Fruit fly (Drosophila melanogaster): ENCODE data around the gene Apl.

The Apl gene

DNA sequence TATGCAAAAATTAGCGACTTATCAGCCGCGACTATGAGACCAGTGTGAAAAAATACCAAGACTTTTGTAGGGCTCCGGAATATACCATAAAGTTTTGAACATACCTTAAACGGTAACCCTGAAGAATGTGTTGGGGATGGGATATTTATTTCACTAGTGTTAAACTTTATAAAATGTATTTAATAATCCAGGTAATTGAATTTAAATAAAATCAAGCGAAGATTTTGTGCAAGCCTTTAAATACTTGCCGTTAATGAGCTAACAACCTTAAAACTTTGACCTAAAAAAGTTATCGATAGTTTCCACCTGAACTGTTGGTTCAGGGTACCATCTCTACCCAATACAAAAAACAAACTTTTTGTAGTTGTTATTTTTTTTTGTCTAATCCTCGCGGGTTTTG is 17.2 kb downstream of the Apl start, which contains the start of gene CG4101:
Gene CG4101, plus strand, starts transcription at position 335 of the 400 bp plus-strand sequence.
- TF ChIP-seq CG15710 (tag; optimal IDR thresholded peaks at IDR 0.05) = peak; percentile 79
- peak; percentile 70 for TF ChIP-seq Snoo (tag; optimal IDR thresholded peaks at IDR 0.05)
- TF ChIP-seq CG34367 (tag; optimal IDR thresholded peaks at IDR 0.05) = peak; percentile 59
- peak; percentile 60 for TF ChIP-seq CG8301 (tag; optimal IDR thresholded peaks at IDR 0.05)
- TF ChIP-seq rn (GFP tag; IDR thresholded peaks at IDR 0.05) = no peak; the same call in none of the 2 replicates
- TF ChIP-seq CG8159 (tag; optimal IDR thresholded peaks at IDR 0.05) = peak; percentile 69
- TF ChIP-seq CG17806 (tag; optimal IDR thresholded peaks at IDR 0.05) = peak; percentile 69
- peak; percentile 71 for TF ChIP-seq Pif1A (GFP tag; optimal IDR thresholded peaks at IDR 0.05)
- TF ChIP-seq CG12605 (GFP tag; IDR thresholded peaks at IDR 0.05) = no peak
- peak; percentile 79 for TF ChIP-seq Ets98B (GFP tag; IDR thresholded peaks at IDR 0.05)
- peak; percentile 45 for TF ChIP-seq gl (tag; optimal IDR thresholded peaks at IDR 0.05)
- TF ChIP-seq CG14655 (GFP tag; optimal IDR thresholded peaks at IDR 0.05) = peak; percentile 64
- peak; percentile 74 for TF ChIP-seq fd96Ca (GFP tag; IDR thresholded peaks at IDR 0.05)
- TF ChIP-seq CG32121 (GFP tag; IDR thresholded peaks at IDR 0.05) = peak; percentile 76; the same call in 1 of the 2 replicates
- TF ChIP-seq EcR (GFP tag; optimal IDR thresholded peaks at IDR 0.05) = no peak
- 0 out of 2 replicates have a peak, but pooled peaks have one; percentile 52 for TF ChIP-seq CG10348 (GFP tag; IDR thresholded peaks at IDR 0.05)
- peak; percentile 80 for TF ChIP-seq CG4496 (GFP tag; IDR thresholded peaks at IDR 0.05)
- TF ChIP-seq D1 (tag; optimal IDR thresholded peaks at IDR 0.05) = no peak
- peak; percentile 56 for TF ChIP-seq Pif1B (GFP tag; optimal IDR thresholded peaks at IDR 0.05)
- TF ChIP-seq CG13204 (GFP tag; optimal IDR thresholded peaks at IDR 0.05) = no peak
- peak; percentile 50 for TF ChIP-seq CG9948 (tag; optimal IDR thresholded peaks at IDR 0.05)

DNA sequence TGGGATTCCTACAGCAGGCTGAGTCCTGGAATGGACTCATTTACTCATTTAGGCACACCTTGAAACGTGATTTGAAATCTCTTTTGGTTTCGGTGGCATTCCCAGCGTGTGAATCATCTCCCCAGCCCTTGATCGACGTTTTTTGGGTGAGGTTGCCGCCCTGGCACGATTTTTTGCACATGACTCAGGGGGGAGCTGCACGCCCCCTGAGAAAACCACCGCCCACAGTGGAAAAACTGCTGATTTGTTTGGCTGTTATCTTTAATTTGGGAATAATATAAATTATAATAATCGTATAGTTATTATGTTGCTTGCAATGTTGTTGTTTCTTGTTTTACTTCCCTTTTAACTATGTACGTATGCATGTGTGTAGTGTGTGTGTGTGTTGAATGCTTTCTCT is 18.0 kb downstream of the Apl start:
- TF ChIP-seq CG10348 (GFP tag; IDR thresholded peaks at IDR 0.05) = no peak
- TF ChIP-seq CG12605 (GFP tag; IDR thresholded peaks at IDR 0.05) = no peak
- no peak for TF ChIP-seq CG34367 (tag; optimal IDR thresholded peaks at IDR 0.05)
- no peak for TF ChIP-seq CG17806 (tag; optimal IDR thresholded peaks at IDR 0.05)
- no peak for TF ChIP-seq D1 (tag; optimal IDR thresholded peaks at IDR 0.05)
- no peak for TF ChIP-seq CG15710 (tag; optimal IDR thresholded peaks at IDR 0.05)
- TF ChIP-seq fd96Ca (GFP tag; IDR thresholded peaks at IDR 0.05) = peak; percentile 21; the same call in 1 of the 3 replicates
- no peak for TF ChIP-seq Ets98B (GFP tag; IDR thresholded peaks at IDR 0.05)
- TF ChIP-seq CG8159 (tag; optimal IDR thresholded peaks at IDR 0.05) = no peak
- TF ChIP-seq EcR (GFP tag; optimal IDR thresholded peaks at IDR 0.05) = peak; percentile 75
- TF ChIP-seq rn (GFP tag; IDR thresholded peaks at IDR 0.05) = no peak
- TF ChIP-seq CG4496 (GFP tag; IDR thresholded peaks at IDR 0.05) = no peak
- no peak for TF ChIP-seq Pif1B (GFP tag; optimal IDR thresholded peaks at IDR 0.05)
- TF ChIP-seq gl (tag; optimal IDR thresholded peaks at IDR 0.05) = no peak
- TF ChIP-seq CG14655 (GFP tag; optimal IDR thresholded peaks at IDR 0.05) = no peak

DNA sequence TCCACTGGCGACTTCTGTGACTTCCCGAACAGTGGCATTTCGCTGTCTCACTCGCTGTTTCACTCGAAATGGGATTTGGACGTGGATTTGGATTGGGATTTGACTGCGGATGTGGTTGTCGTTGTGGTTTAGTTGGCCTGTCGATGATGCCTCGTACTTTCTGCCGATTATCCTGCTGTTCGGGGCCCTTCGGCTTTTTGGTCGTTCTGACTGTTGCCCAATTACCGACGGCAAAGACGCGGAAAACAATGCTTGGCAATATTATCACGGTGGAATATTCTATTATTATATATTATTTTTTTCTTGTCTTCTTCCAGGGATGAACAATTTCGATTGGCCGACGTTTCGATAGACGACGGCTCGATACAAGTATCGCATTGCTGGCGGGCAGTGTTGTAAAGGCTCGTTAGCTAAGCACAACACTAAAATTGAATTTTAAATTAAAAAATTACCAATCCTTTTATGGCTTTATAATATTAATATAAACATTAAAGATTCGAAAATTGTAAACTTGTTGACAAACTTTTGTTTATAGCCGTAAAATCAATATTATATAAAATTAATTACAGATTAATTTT is 20.2 kb downstream of the Apl start, which contains the start of gene Mo25:
Gene Mo25, minus strand, starts transcription at position 341 of the 578 bp plus-strand sequence.
- TF ChIP-seq CG9948 (tag; optimal IDR thresholded peaks at IDR 0.05) = no peak
- TF ChIP-seq fd96Ca (GFP tag; IDR thresholded peaks at IDR 0.05) = peak; percentile 30; the same call in 1 of the 3 replicates
- no peak for TF ChIP-seq D1 (tag; optimal IDR thresholded peaks at IDR 0.05)
- peak; percentile 30; the same call in 1 of the 2 replicates for TF ChIP-seq Ets98B (GFP tag; IDR thresholded peaks at IDR 0.05)
- no peak for TF ChIP-seq CG4496 (GFP tag; IDR thresholded peaks at IDR 0.05)
- TF ChIP-seq Snoo (tag; optimal IDR thresholded peaks at IDR 0.05) = peak; percentile 31
- TF ChIP-seq Pif1B (GFP tag; optimal IDR thresholded peaks at IDR 0.05) = peak; percentile 44
- TF ChIP-seq CG15710 (tag; optimal IDR thresholded peaks at IDR 0.05) = peak; percentile 48
- TF ChIP-seq CG32121 (GFP tag; IDR thresholded peaks at IDR 0.05) = 0 out of 2 replicates have a peak, but pooled peaks have one; percentile 13

DNA sequence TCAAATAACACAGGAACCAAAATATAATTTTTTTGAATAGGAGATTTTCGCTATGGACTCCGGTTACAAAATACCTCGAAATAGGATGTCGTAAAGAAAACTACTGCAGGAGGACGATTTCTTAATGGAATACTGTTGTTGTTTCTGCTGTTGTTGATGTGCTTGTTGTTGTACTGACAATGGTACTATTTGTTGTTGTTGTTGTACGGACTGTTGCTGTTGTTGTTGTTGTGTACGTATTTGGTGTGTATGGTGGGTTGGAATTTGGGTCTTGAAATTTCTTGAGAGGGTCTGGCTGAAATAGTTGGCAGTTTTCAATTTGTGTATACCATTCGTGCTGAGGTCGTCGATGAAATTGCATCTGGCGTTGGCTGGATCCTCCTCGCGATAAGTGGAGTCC is 31.2 kb downstream of the Apl start:
- TF ChIP-seq CG12605 (GFP tag; IDR thresholded peaks at IDR 0.05) = no peak
- TF ChIP-seq gl (tag; optimal IDR thresholded peaks at IDR 0.05) = no peak

DNA sequence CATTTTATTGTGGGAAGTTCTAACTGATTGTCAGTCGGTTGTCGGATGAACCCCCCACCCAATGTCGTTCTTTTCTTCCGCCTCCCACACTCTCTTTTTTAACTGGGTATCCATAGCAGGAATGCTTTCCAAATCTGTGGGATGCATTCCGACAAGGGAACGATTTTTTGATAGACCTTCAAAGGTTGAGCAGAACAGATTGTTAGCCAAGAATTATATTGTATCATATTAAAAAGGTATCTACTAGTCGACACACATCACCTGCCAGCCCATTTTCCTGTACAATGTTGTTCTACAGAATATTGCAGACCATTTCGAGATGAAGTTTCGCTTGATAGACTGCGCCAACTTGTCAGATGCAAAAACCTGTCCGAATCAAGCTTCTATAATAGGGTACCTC is 34.8 kb downstream of the Apl start:
- TF ChIP-seq CG4496 (GFP tag; IDR thresholded peaks at IDR 0.05) (no peak), D1 (tag; optimal IDR thresholded peaks at IDR 0.05) (no peak), CG8301 (tag; optimal IDR thresholded peaks at IDR 0.05) (no peak), Pif1A (GFP tag; optimal IDR thresholded peaks at IDR 0.05) (no peak), CG12605 (GFP tag; IDR thresholded peaks at IDR 0.05) (no peak), CG17806 (tag; optimal IDR thresholded peaks at IDR 0.05) (no peak), fd96Ca (GFP tag; IDR thresholded peaks at IDR 0.05) (no peak)

DNA sequence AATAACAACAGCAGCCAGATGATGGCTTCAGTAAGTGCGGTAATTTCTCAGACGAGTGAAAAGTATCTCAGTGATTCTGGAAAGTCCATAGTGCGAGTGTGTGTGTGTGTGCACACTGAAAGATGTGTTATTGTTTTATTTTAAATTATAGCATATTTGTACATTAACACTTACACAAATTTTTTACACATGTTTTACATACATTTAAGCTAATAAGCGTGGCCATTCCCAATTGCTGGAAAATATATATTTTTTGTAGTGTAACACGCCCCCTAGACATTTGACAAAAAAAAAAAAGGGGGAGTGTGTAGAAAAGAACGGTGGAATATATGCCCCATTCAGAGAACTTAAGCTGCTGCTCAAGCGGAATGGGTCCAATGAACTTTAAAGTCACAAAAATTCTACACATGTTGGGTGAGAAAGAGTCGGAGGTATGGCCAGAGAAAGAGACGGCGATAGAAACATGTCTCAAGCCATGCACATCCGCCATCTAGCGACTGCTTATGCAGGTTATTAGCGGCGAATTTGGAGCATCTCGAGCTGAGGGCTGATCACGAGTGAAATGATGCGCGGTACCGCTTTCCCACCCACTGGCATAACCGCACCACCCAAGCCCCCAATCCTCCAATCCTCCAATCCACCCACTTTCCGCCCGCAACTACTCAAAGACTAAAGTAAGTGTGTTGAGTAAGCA is 37.0 kb downstream of the Apl start:
- no peak for TF ChIP-seq CG8159 (tag; optimal IDR thresholded peaks at IDR 0.05)
- TF ChIP-seq CG9948 (tag; optimal IDR thresholded peaks at IDR 0.05) = no peak
- no peak for TF ChIP-seq Ets98B (GFP tag; IDR thresholded peaks at IDR 0.05)
- no peak for TF ChIP-seq Pif1A (GFP tag; optimal IDR thresholded peaks at IDR 0.05)
- no peak for TF ChIP-seq CG12605 (GFP tag; IDR thresholded peaks at IDR 0.05)
- no peak for TF ChIP-seq CG10348 (GFP tag; IDR thresholded peaks at IDR 0.05)
- TF ChIP-seq CG8301 (tag; optimal IDR thresholded peaks at IDR 0.05) = peak; percentile 35
- TF ChIP-seq CG14655 (GFP tag; optimal IDR thresholded peaks at IDR 0.05) = no peak
- TF ChIP-seq gl (tag; optimal IDR thresholded peaks at IDR 0.05) = no peak
- TF ChIP-seq EcR (GFP tag; optimal IDR thresholded peaks at IDR 0.05) = peak; percentile 19
- TF ChIP-seq fd96Ca (GFP tag; IDR thresholded peaks at IDR 0.05) = no peak
- no peak for TF ChIP-seq Snoo (tag; optimal IDR thresholded peaks at IDR 0.05)
- 0 out of 3 replicates have a peak, but pooled peaks have one; percentile 47 for TF ChIP-seq CG4496 (GFP tag; IDR thresholded peaks at IDR 0.05)
- no peak for TF ChIP-seq CG15710 (tag; optimal IDR thresholded peaks at IDR 0.05)
- TF ChIP-seq CG34367 (tag; optimal IDR thresholded peaks at IDR 0.05) = no peak
- TF ChIP-seq rn (GFP tag; IDR thresholded peaks at IDR 0.05) = no peak
- no peak for TF ChIP-seq CG13204 (GFP tag; optimal IDR thresholded peaks at IDR 0.05)
- no peak for TF ChIP-seq CG17806 (tag; optimal IDR thresholded peaks at IDR 0.05)
- TF ChIP-seq Pif1B (GFP tag; optimal IDR thresholded peaks at IDR 0.05) = no peak
- no peak for TF ChIP-seq D1 (tag; optimal IDR thresholded peaks at IDR 0.05)

All from whole organism, pupa.